Worm (Caenorhabditis elegans) whole organism, mixed stage, embryonic: ENCODE measurements around the gene best-9.

Experiments used
- M03D4.4 ChIP-seq: sonication (generic microtip); optimal IDR thresholded peaks from 2 replicates; lab custom pipeline; 2017; ENCODE audit warnings: mild to moderate bottlenecking, missing genetic modification characterization, missing compliant biosample characterization
- bed-3 ChIP-seq: fragments of 200-800 bp; sonication (Bioruptor generic); optimal IDR thresholded peaks from 3 replicates; lab custom pipeline; 2018; ENCODE audit warnings: mild to moderate bottlenecking, missing genetic modification characterization, moderate library complexity, missing compliant biosample characterization
- blmp-1 ChIP-seq: fragments of 150-350 bp; optimal IDR thresholded peaks from 2 replicates; lab custom pipeline; 2014; ENCODE audit warnings: missing biosample characterization, missing genetic modification characterization
- ceh-39 ChIP-seq: fragments of 150-350 bp; optimal IDR thresholded peaks from 2 replicates; lab custom pipeline; 2014; ENCODE audit warnings: missing biosample characterization, missing genetic modification characterization
- ceh-43 ChIP-seq: fragments of 200-800 bp; sonication (Bioruptor generic); optimal IDR thresholded peaks from 2 replicates; lab custom pipeline; 2018; ENCODE audit warnings: mild to moderate bottlenecking, missing genetic modification characterization, moderate library complexity, missing compliant biosample characterization
- ceh-83 ChIP-seq: fragments of 200-800 bp; sonication (Bioruptor generic); optimal IDR thresholded peaks from 2 replicates; lab custom pipeline; 2018; ENCODE audit warnings: mild to moderate bottlenecking, missing genetic modification characterization, missing compliant biosample characterization
- ces-1 ChIP-seq: fragments of 150-350 bp; optimal IDR thresholded peaks from 2 replicates; lab custom pipeline; 2014; ENCODE audit warnings: missing biosample characterization, missing genetic modification reagents, missing genetic modification characterization
- cnd-1 ChIP-seq: fragments of 200-800 bp; sonication (Bioruptor generic); optimal IDR thresholded peaks from 2 replicates; lab custom pipeline; 2018; ENCODE audit warnings: mild to moderate bottlenecking, missing genetic modification characterization, missing compliant biosample characterization
- drap-1 ChIP-seq: fragments of 200-800 bp; sonication (Bioruptor generic); optimal IDR thresholded peaks from 3 replicates; lab custom pipeline; 2018; ENCODE audit warnings: mild to moderate bottlenecking, missing genetic modification characterization, missing compliant biosample characterization
- elt-1 ChIP-seq: sonication (generic microtip); optimal IDR thresholded peaks from 2 replicates; lab custom pipeline; 2017; ENCODE audit warnings: missing genetic modification characterization, mild to moderate bottlenecking, missing compliant biosample characterization, antibody characterized with exemption, moderate library complexity, borderline replicate concordance; ENCODE audit not compliant: insufficient read depth
- elt-3 ChIP-seq: fragments of 150-350 bp; optimal IDR thresholded peaks from 2 replicates; lab custom pipeline; 2014; ENCODE audit warnings: missing biosample characterization, missing genetic modification characterization
- ham-2 ChIP-seq: fragments of 200-800 bp; sonication (Bioruptor generic); optimal IDR thresholded peaks from 2 replicates; lab custom pipeline; 2018; ENCODE audit warnings: mild to moderate bottlenecking, missing genetic modification characterization, missing compliant biosample characterization
- hlh-1 ChIP-seq: fragments of 150-350 bp; optimal IDR thresholded peaks from 2 replicates; lab custom pipeline; 2014; ENCODE audit warnings: missing biosample characterization, missing genetic modification reagents, missing genetic modification characterization
- lin-13 ChIP-seq: fragments of 150-350 bp; optimal IDR thresholded peaks from 2 replicates; lab custom pipeline; 2014; ENCODE audit warnings: missing biosample characterization, missing genetic modification characterization
- lin-32 ChIP-seq: fragments of 200-800 bp; sonication (Bioruptor generic); optimal IDR thresholded peaks from 2 replicates; lab custom pipeline; 2018; ENCODE audit warnings: mild to moderate bottlenecking, missing genetic modification characterization, missing compliant biosample characterization
- lsy-2 ChIP-seq: fragments of 150-350 bp; optimal IDR thresholded peaks from 2 replicates; lab custom pipeline; 2014; ENCODE audit warnings: missing biosample characterization, missing genetic modification characterization
- mab-5 ChIP-seq: fragments of 150-350 bp; optimal IDR thresholded peaks from 2 replicates; lab custom pipeline; 2014; ENCODE audit warnings: missing biosample characterization, missing genetic modification characterization
- mep-1 ChIP-seq: fragments of 150-350 bp; optimal IDR thresholded peaks from 2 replicates; lab custom pipeline; 2017; ENCODE audit warnings: missing biosample characterization, missing genetic modification reagents, missing genetic modification characterization, inconsistent platforms
- mls-2 ChIP-seq: sonication (generic microtip); optimal IDR thresholded peaks from 2 replicates; lab custom pipeline; 2016; ENCODE audit warnings: mild to moderate bottlenecking, missing genetic modification characterization, moderate library complexity, missing compliant biosample characterization
- nhr-12 ChIP-seq: fragments of 150-350 bp; optimal IDR thresholded peaks from 2 replicates; lab custom pipeline; 2014; ENCODE audit warnings: missing biosample characterization, missing genetic modification characterization
- nhr-2 ChIP-seq: fragments of 150-350 bp; optimal IDR thresholded peaks from 2 replicates; lab custom pipeline; 2014; ENCODE audit warnings: missing biosample characterization, missing genetic modification characterization
- nhr-237 ChIP-seq: fragments of 150-350 bp; optimal IDR thresholded peaks from 2 replicates; lab custom pipeline; 2014; ENCODE audit warnings: missing biosample characterization, missing genetic modification characterization
- nhr-28 ChIP-seq: fragments of 150-350 bp; optimal IDR thresholded peaks from 2 replicates; lab custom pipeline; 2014; ENCODE audit warnings: missing biosample characterization, missing genetic modification characterization
- nhr-76 ChIP-seq: sonication (generic microtip); optimal IDR thresholded peaks from 2 replicates; lab custom pipeline; 2017; ENCODE audit warnings: missing biosample characterization, missing genetic modification characterization
- pha-4 ChIP-seq: fragments of 150-350 bp; optimal IDR thresholded peaks from 2 replicates; lab custom pipeline; 2018; ENCODE audit warnings: missing biosample characterization, missing genetic modification reagents, missing genetic modification characterization
- sem-2 ChIP-seq: fragments of 200-800 bp; sonication (Bioruptor generic); optimal IDR thresholded peaks from 2 replicates; lab custom pipeline; 2018; ENCODE audit warnings: mild to moderate bottlenecking, missing genetic modification characterization, missing compliant biosample characterization
- snpc-4 ChIP-seq: fragments of 150-350 bp; optimal IDR thresholded peaks from 2 replicates; lab custom pipeline; 2014; ENCODE audit warnings: missing biosample characterization, missing genetic modification characterization
- sptf-1 ChIP-seq: sonication (generic microtip); optimal IDR thresholded peaks from 2 replicates; lab custom pipeline; 2017; ENCODE audit warnings: mild to moderate bottlenecking, missing genetic modification characterization, moderate library complexity, missing compliant biosample characterization
- tbx-8 ChIP-seq: fragments of 200-800 bp; sonication (Bioruptor generic); optimal IDR thresholded peaks from 2 replicates; lab custom pipeline; 2018; ENCODE audit warnings: mild to moderate bottlenecking, missing genetic modification characterization, moderate library complexity, missing compliant biosample characterization
- unc-120 ChIP-seq: sonication (generic microtip); optimal IDR thresholded peaks from 2 replicates; lab custom pipeline; 2017; ENCODE audit warnings: missing genetic modification characterization, missing compliant biosample characterization; ENCODE audit not compliant: poor library complexity, severe bottlenecking
- unc-39 ChIP-seq: fragments of 150-350 bp; optimal IDR thresholded peaks from 2 replicates; lab custom pipeline; 2014; ENCODE audit warnings: missing biosample characterization, missing genetic modification characterization
- unc-62 ChIP-seq: fragments of 150-350 bp; optimal IDR thresholded peaks from 2 replicates; lab custom pipeline; 2014; ENCODE audit warnings: missing biosample characterization, missing genetic modification reagents, missing genetic modification characterization
- zip-8 ChIP-seq: fragments of 150-350 bp; optimal IDR thresholded peaks from 2 replicates; lab custom pipeline; 2014; ENCODE audit warnings: missing biosample characterization, missing genetic modification characterization
- ztf-11 ChIP-seq: fragments of 150-350 bp; optimal IDR thresholded peaks from 2 replicates; lab custom pipeline; 2014; ENCODE audit warnings: missing biosample characterization, missing genetic modification characterization

best-9 gene

ce11 chrIV:6565605-6566004, 5.1 kb downstream of the best-9 start:
- TF ChIP-seq lin-13 (tag; lab: Kevin White, UChicago) (no peak), ztf-11 (tag; lab: Kevin White, UChicago) (no peak), nhr-28 (tag; lab: Kevin White, UChicago) (no peak), ham-2 (GFP tag; lab: Kevin White, UChicago) (no peak), lsy-2 (no peak), nhr-237 (tag; lab: Kevin White, UChicago) (no peak), ceh-83 (GFP tag; lab: Kevin White, UChicago) (no peak), ces-1 (GFP tag; lab: Kevin White, UChicago) (no peak), unc-39 (tag; lab: Kevin White, UChicago) (no peak), snpc-4 (tag; lab: Kevin White, UChicago) (no peak), nhr-12 (tag; lab: Kevin White, UChicago) (no peak), cnd-1 (tag; lab: Kevin White, UChicago) (no peak)

ce11 chrIV:6572238-6572637, 11.7 kb downstream of the best-9 start, which contains the start of gene bicd-1:
Gene bicd-1, minus strand, starts transcription at chrIV:6572338.
- TF ChIP-seq ceh-39 (no peak), lin-13 (tag; lab: Kevin White, UChicago) (no peak), unc-62 (GFP tag; lab: Kevin White, UChicago) (no peak), tbx-8 (GFP tag; lab: Kevin White, UChicago) (no peak), ceh-43 (GFP tag; lab: Kevin White, UChicago) (no peak), sem-2 (GFP tag; lab: Kevin White, UChicago) (no peak), ces-1 (GFP tag; lab: Kevin White, UChicago) (no peak), ham-2 (GFP tag; lab: Kevin White, UChicago) (no peak)

- TF ChIP-seq M03D4.4: no peak
- TF ChIP-seq nhr-2 (tag; lab: Kevin White, UChicago): no peak
- no peak for TF ChIP-seq nhr-76 (tag; lab: Kevin White, UChicago)
- TF ChIP-seq unc-120 (tag; lab: Kevin White, UChicago): no peak
These were observed 12.1 kb downstream of the best-9 start for ce11 chrIV:6572655-6573054.

- TF ChIP-seq ceh-83 (GFP tag; lab: Kevin White, UChicago) (no peak), ces-1 (GFP tag; lab: Kevin White, UChicago) (peak; percentile 2), unc-120 (tag; lab: Kevin White, UChicago) (peak; percentile 35), sptf-1 (tag; lab: Kevin White, UChicago) (peak; percentile 25)
These were observed 13.8 kb downstream of the best-9 start for ce11 chrIV:6574343-6574742.

ce11 chrIV:6575959-6576727, 15.6 kb downstream of the best-9 start:
- TF ChIP-seq cnd-1 (tag; lab: Kevin White, UChicago) (peak; percentile 3), pha-4 (peak; percentile 87), ceh-39 (no peak), ham-2 (GFP tag; lab: Kevin White, UChicago) (no peak), tbx-8 (GFP tag; lab: Kevin White, UChicago) (no peak), M03D4.4 (peak; percentile 9), ceh-43 (GFP tag; lab: Kevin White, UChicago) (no peak)

ce11 chrIV:6576728-6577101, 16.2 kb downstream of the best-9 start:
- TF ChIP-seq ceh-43 (GFP tag; lab: Kevin White, UChicago): no peak
- TF ChIP-seq elt-3 (tag; lab: Kevin White, UChicago): no peak
- no peak for TF ChIP-seq M03D4.4
- TF ChIP-seq mab-5 (tag; lab: Kevin White, UChicago): no peak
- peak; percentile 44 for TF ChIP-seq mls-2 (tag; lab: Kevin White, UChicago)
- no peak for TF ChIP-seq ztf-11 (tag; lab: Kevin White, UChicago)
- TF ChIP-seq bed-3 (GFP tag; lab: Kevin White, UChicago): no peak
- TF ChIP-seq hlh-1 (tag; lab: Kevin White, UChicago): peak; percentile 27
- TF ChIP-seq elt-1: no peak
- TF ChIP-seq unc-39 (tag; lab: Kevin White, UChicago): no peak
- no peak for TF ChIP-seq nhr-76 (tag; lab: Kevin White, UChicago)
- TF ChIP-seq blmp-1 (tag; lab: Kevin White, UChicago): no peak
- TF ChIP-seq ceh-39: no peak
- peak; percentile 25 for TF ChIP-seq ceh-83 (GFP tag; lab: Kevin White, UChicago)
- TF ChIP-seq zip-8 (tag; lab: Kevin White, UChicago): no peak
- no peak for TF ChIP-seq lin-32 (GFP tag; lab: Kevin White, UChicago)
- peak; percentile 75 for TF ChIP-seq pha-4
- peak; percentile 44 for TF ChIP-seq unc-120 (tag; lab: Kevin White, UChicago)
- TF ChIP-seq mep-1: peak; percentile 24
- peak; percentile 43 for TF ChIP-seq sptf-1 (tag; lab: Kevin White, UChicago)
- TF ChIP-seq cnd-1 (tag; lab: Kevin White, UChicago): peak; percentile 34
- TF ChIP-seq snpc-4 (tag; lab: Kevin White, UChicago): no peak
- no peak for TF ChIP-seq nhr-2 (tag; lab: Kevin White, UChicago)
- no peak for TF ChIP-seq ces-1 (GFP tag; lab: Kevin White, UChicago)
- TF ChIP-seq nhr-12 (tag; lab: Kevin White, UChicago): no peak
- peak; percentile 6 for TF ChIP-seq drap-1 (GFP tag; lab: Kevin White, UChicago)
- no peak for TF ChIP-seq sem-2 (GFP tag; lab: Kevin White, UChicago)
- peak; percentile 45 for TF ChIP-seq nhr-237 (tag; lab: Kevin White, UChicago)
- TF ChIP-seq ham-2 (GFP tag; lab: Kevin White, UChicago): peak; percentile 62
- no peak for TF ChIP-seq lsy-2
- TF ChIP-seq tbx-8 (GFP tag; lab: Kevin White, UChicago): no peak
- no peak for TF ChIP-seq lin-13 (tag; lab: Kevin White, UChicago)
